Worm (Caenorhabditis elegans) whole organism, young adult: ENCODE measurements around the gene dmd-7.

Experiments
- B0019.2 ChIP-seq: fragments of 200-800 bp; sonication (Bioruptor generic); conservative IDR thresholded peaks from 2 replicates; pipeline ENCODE4 v1.3.6; 2022; ENCODE audit warnings: missing genetic modification reagents, missing genetic modification characterization, missing compliant biosample characterization
- C17E4.6 ChIP-seq: fragments of 200-800 bp; sonication (Bioruptor generic); IDR thresholded peaks from 2 replicates; pipeline ENCODE4 v1.3.6; 2022; ENCODE audit warnings: missing genetic modification reagents, missing genetic modification characterization, missing compliant biosample characterization
- F33H1.4 ChIP-seq: fragments of 200-800 bp; sonication (Bioruptor generic); IDR thresholded peaks from 2 replicates; pipeline ENCODE4 v1.3.6; 2022; ENCODE audit warnings: missing genetic modification reagents, missing genetic modification characterization, missing compliant biosample characterization
- F37B4.10 ChIP-seq: fragments of 200-800 bp; sonication (Bioruptor generic); IDR thresholded peaks from 2 replicates; pipeline ENCODE4 v1.3.6; 2022; ENCODE audit warnings: missing genetic modification characterization, missing compliant biosample characterization
- K12H6.12 ChIP-seq: fragments of 200-800 bp; sonication (Bioruptor generic); optimal IDR thresholded peaks from 2 replicates; lab custom pipeline; 2018; ENCODE audit warnings: mild to moderate bottlenecking, missing genetic modification characterization, missing compliant biosample characterization
- Y53G8AR.9 ChIP-seq: fragments of 200-800 bp; sonication (Bioruptor generic); conservative IDR thresholded peaks from 2 replicates; pipeline ENCODE4 v1.3.6; 2022; ENCODE audit warnings: missing genetic modification reagents, missing genetic modification characterization, missing compliant biosample characterization
- Y56A3A.18 ChIP-seq: fragments of 200-800 bp; sonication (Bioruptor generic); IDR thresholded peaks from 2 replicates; pipeline ENCODE4 v1.3.6; 2022; ENCODE audit warnings: missing genetic modification reagents, missing genetic modification characterization, missing compliant biosample characterization
- Y79H2A.3 ChIP-seq: fragments of 200-800 bp; sonication (Bioruptor generic); conservative IDR thresholded peaks from 2 replicates; pipeline ENCODE4 v1.3.6; 2022; ENCODE audit warnings: missing genetic modification reagents, missing genetic modification characterization, missing compliant biosample characterization
- aptf-3 ChIP-seq: fragments of 200-800 bp; sonication (Bioruptor generic); IDR thresholded peaks from 2 replicates; pipeline ENCODE4 v1.3.6; 2022; ENCODE audit warnings: missing genetic modification characterization, missing compliant biosample characterization
- athp-1 ChIP-seq: sonication (generic microtip); optimal IDR thresholded peaks from 2 replicates; lab custom pipeline; 2017; ENCODE audit warnings: mild to moderate bottlenecking, missing genetic modification characterization, missing compliant biosample characterization
- attf-3 ChIP-seq: fragments of 200-800 bp; sonication (Bioruptor generic); conservative IDR thresholded peaks from 2 replicates; pipeline ENCODE4 v1.3.6; 2022; ENCODE audit warnings: missing genetic modification reagents, missing genetic modification characterization, missing compliant biosample characterization
- bed-1 ChIP-seq: fragments of 200-800 bp; sonication (Bioruptor generic); IDR thresholded peaks from 2 replicates; pipeline ENCODE4 v1.3.6; 2022; ENCODE audit warnings: missing genetic modification reagents, missing genetic modification characterization, missing compliant biosample characterization
- bed-2 ChIP-seq: fragments of 200-800 bp; sonication (Bioruptor generic); IDR thresholded peaks from 2 replicates; pipeline ENCODE4 v1.3.6; 2022; ENCODE audit warnings: missing genetic modification reagents, missing genetic modification characterization, missing compliant biosample characterization
- cebp-1 ChIP-seq, 2 experiments: fragments of 200-800 bp in 1 of 2; sonication (Bioruptor generic) in 1 of 2; sonication (generic microtip) in 1 of 2; IDR thresholded peaks in 1 of 2; optimal IDR thresholded peaks in 1 of 2; 2 replicates each; pipeline versions ENCODE4 v1.3.6 to Lab custom; 2017 to 2022; ENCODE audit warnings: missing compliant biosample characterization in 2 of 2, missing genetic modification characterization in 2 of 2, mild to moderate bottlenecking in 1 of 2, missing genetic modification reagents in 1 of 2, moderate library complexity in 1 of 2
- ceh-40 ChIP-seq: fragments of 200-800 bp; sonication (Bioruptor generic); IDR thresholded peaks from 2 replicates; pipeline ENCODE4 v1.3.6; 2022; ENCODE audit warnings: missing genetic modification characterization, missing compliant biosample characterization
- chd-7 ChIP-seq: sonication (generic microtip); optimal IDR thresholded peaks from 2 replicates; lab custom pipeline; 2016; ENCODE audit warnings: mild to moderate bottlenecking, missing genetic modification characterization, moderate library complexity, missing compliant biosample characterization
- die-1 ChIP-seq: sonication (generic microtip); optimal IDR thresholded peaks from 2 replicates; lab custom pipeline; 2016; ENCODE audit warnings: missing genotype, mild to moderate bottlenecking, missing genetic modification characterization, missing compliant biosample characterization
- dox-1 ChIP-seq: fragments of 200-800 bp; sonication (Bioruptor generic); IDR thresholded peaks from 2 replicates; pipeline ENCODE4 v1.3.6; 2022; ENCODE audit warnings: missing genetic modification reagents, missing genetic modification characterization, missing compliant biosample characterization
- ets-4 ChIP-seq: fragments of 200-800 bp; sonication (Bioruptor generic); optimal IDR thresholded peaks from 2 replicates; lab custom pipeline; 2018; ENCODE audit warnings: mild to moderate bottlenecking, missing genetic modification characterization, missing compliant biosample characterization
- gei-17 ChIP-seq: fragments of 200-800 bp; sonication (Bioruptor generic); optimal IDR thresholded peaks from 2 replicates; lab custom pipeline; 2018; ENCODE audit warnings: mild to moderate bottlenecking, missing genetic modification characterization, missing compliant biosample characterization
- him-1 ChIP-seq: sonication (generic microtip); optimal IDR thresholded peaks from 2 replicates; lab custom pipeline; 2016; ENCODE audit warnings: missing genotype, missing genetic modification reagents, missing genetic modification characterization, missing compliant biosample characterization
- lag-1 ChIP-seq: fragments of 200-800 bp; sonication (Bioruptor generic); IDR thresholded peaks from 2 replicates; pipeline ENCODE4 v1.3.6; 2022; ENCODE audit warnings: missing genetic modification reagents, missing genetic modification characterization, missing compliant biosample characterization
- let-607 ChIP-seq, 2 experiments: fragments of 200-800 bp in 1 of 2; sonication (Bioruptor generic) in 1 of 2; sonication (generic microtip) in 1 of 2; optimal IDR thresholded peaks; 2 replicates each; lab custom pipeline; 2016 to 2018; ENCODE audit warnings: mild to moderate bottlenecking in 2 of 2, missing compliant biosample characterization in 2 of 2, missing genetic modification characterization in 2 of 2, moderate library complexity in 2 of 2, missing genotype in 1 of 2
- lin-26 ChIP-seq: fragments of 200-800 bp; sonication (Bioruptor generic); IDR thresholded peaks from 2 replicates; pipeline ENCODE4 v1.3.6; 2022; ENCODE audit warnings: missing genetic modification reagents, missing genetic modification characterization, missing compliant biosample characterization
- lin-40 ChIP-seq: sonication (generic microtip); optimal IDR thresholded peaks from 2 replicates; lab custom pipeline; 2016; ENCODE audit warnings: missing genetic modification characterization, mild to moderate bottlenecking, missing compliant biosample characterization, missing genotype, missing genetic modification reagents
- madf-6 ChIP-seq: fragments of 200-800 bp; sonication (Bioruptor generic); IDR thresholded peaks from 2 replicates; pipeline ENCODE4 v1.3.6; 2022; ENCODE audit warnings: missing genetic modification reagents, missing genetic modification characterization, missing compliant biosample characterization
- nfya-1 ChIP-seq: sonication (generic microtip); optimal IDR thresholded peaks from 2 replicates; lab custom pipeline; 2017; ENCODE audit warnings: antibody characterized with exemption, missing compliant biosample characterization, missing genetic modification characterization, borderline replicate concordance; ENCODE audit not compliant: insufficient read depth
- nfya-2 ChIP-seq: fragments of 200-800 bp; sonication (Bioruptor generic); IDR thresholded peaks from 2 replicates; pipeline ENCODE4 v1.3.6; 2022; ENCODE audit warnings: missing genetic modification reagents, missing genetic modification characterization, missing compliant biosample characterization
- nfyb-1 ChIP-seq: fragments of 200-800 bp; sonication (Bioruptor generic); IDR thresholded peaks from 2 replicates; pipeline ENCODE4 v1.3.6; 2022; ENCODE audit warnings: missing genetic modification reagents, missing genetic modification characterization, missing compliant biosample characterization
- rcor-1 ChIP-seq: fragments of 200-800 bp; sonication (Bioruptor generic); IDR thresholded peaks from 2 replicates; pipeline ENCODE4 v1.3.6; 2022; ENCODE audit warnings: missing genetic modification reagents, missing genetic modification characterization, missing compliant biosample characterization
- repo-1 ChIP-seq: sonication (generic microtip); optimal IDR thresholded peaks from 2 replicates; lab custom pipeline; 2017; ENCODE audit warnings: mild to moderate bottlenecking, missing genetic modification characterization, missing compliant biosample characterization
- rpc-1 ChIP-seq, 2 experiments: fragments of 150-350 bp in 1 of 2; sonication (generic microtip) in 1 of 2; optimal IDR thresholded peaks; 2 replicates each; lab custom pipeline; 2014 to 2018; ENCODE audit warnings: missing biosample characterization in 1 of 2, missing genetic modification characterization in 1 of 2, missing genetic modification reagents in 1 of 2, missing genotype in 1 of 2
- somi-1 ChIP-seq: fragments of 200-800 bp; sonication (Bioruptor generic); optimal IDR thresholded peaks from 2 replicates; lab custom pipeline; 2018; ENCODE audit warnings: mild to moderate bottlenecking, missing genetic modification characterization, missing compliant biosample characterization
- sptf-2 ChIP-seq: fragments of 200-800 bp; sonication (Bioruptor generic); optimal IDR thresholded peaks from 2 replicates; lab custom pipeline; 2018; ENCODE audit warnings: mild to moderate bottlenecking, missing genetic modification characterization, missing compliant biosample characterization
- tbx-9 ChIP-seq: sonication (generic microtip); optimal IDR thresholded peaks from 2 replicates; lab custom pipeline; 2016; ENCODE audit warnings: borderline replicate concordance, missing genetic modification characterization, inconsistent platforms, missing compliant biosample characterization
- tlf-1 ChIP-seq: fragments of 200-800 bp; sonication (Bioruptor generic); optimal IDR thresholded peaks from 2 replicates; lab custom pipeline; 2018; ENCODE audit warnings: mild to moderate bottlenecking, missing genetic modification characterization, missing compliant biosample characterization
- unc-62 ChIP-seq: fragments of 150-350 bp; optimal IDR thresholded peaks from 2 replicates; lab custom pipeline; 2014; ENCODE audit warnings: missing biosample characterization, missing genetic modification reagents, missing genetic modification characterization
- ztf-25 ChIP-seq: fragments of 200-800 bp; sonication (Bioruptor generic); IDR thresholded peaks from 2 replicates; pipeline ENCODE4 v1.3.6; 2022; ENCODE audit warnings: missing genetic modification reagents, missing genetic modification characterization, missing compliant biosample characterization
- ztf-26 ChIP-seq: sonication (generic microtip); optimal IDR thresholded peaks from 2 replicates; lab custom pipeline; 2017; ENCODE audit warnings: missing genetic modification characterization, missing compliant biosample characterization
- ztf-28 ChIP-seq: fragments of 200-800 bp; sonication (Bioruptor generic); IDR thresholded peaks from 2 replicates; pipeline ENCODE4 v1.3.6; 2022; ENCODE audit warnings: missing genetic modification reagents, missing genetic modification characterization, missing compliant biosample characterization
- ztf-6 ChIP-seq: fragments of 200-800 bp; sonication (Bioruptor generic); IDR thresholded peaks from 2 replicates; pipeline ENCODE4 v1.3.6; 2022; ENCODE audit warnings: missing genetic modification reagents, missing genetic modification characterization, missing compliant biosample characterization

Gene dmd-7

ce11 chrV:6230629-6231229 lies 16.0 kb upstream of the dmd-7 start (continued):
- TF ChIP-seq nfya-1 (no peak), nfya-2 (GFP tag; lab: Robert Waterston, UW) (no peak), bed-2 (GFP tag; lab: Robert Waterston, UW) (no peak), ztf-25 (no peak), rcor-1 (GFP tag; lab: Robert Waterston, UW) (no peak), attf-3 (GFP tag; lab: Robert Waterston, UW) (no peak)

DNA sequence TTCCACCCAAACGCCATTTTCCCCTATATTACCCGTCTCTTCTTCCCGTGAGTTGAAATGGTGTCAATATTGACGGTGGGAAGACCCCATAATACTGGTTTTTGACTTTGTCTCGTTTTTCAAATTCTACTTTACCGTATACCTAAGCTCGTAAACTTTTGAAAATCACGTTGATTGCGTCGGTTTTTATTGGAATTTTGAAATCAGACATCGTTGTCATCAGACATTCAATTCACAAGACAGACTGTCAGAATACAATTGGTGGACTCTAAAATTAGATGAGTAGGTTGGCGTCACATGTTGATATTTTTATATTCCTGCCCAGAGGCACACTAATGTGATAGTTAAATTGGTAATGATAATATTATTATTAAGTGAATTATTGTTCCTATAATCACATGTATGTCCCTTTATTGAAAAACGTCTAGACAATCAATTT lies 14.8 kb upstream of the dmd-7 start:
- TF ChIP-seq cebp-1 (GFP tag; IDR thresholded peaks at IDR 0.05; lab: Robert Waterston, UW) (no peak), cebp-1 (tag; optimal IDR thresholded peaks at IDR 0.05; lab: Kevin White, UChicago) (peak; percentile 19), nfyb-1 (no peak), die-1 (tag; lab: Kevin White, UChicago) (no peak), unc-62 (GFP tag; lab: Kevin White, UChicago) (no peak)

DNA sequence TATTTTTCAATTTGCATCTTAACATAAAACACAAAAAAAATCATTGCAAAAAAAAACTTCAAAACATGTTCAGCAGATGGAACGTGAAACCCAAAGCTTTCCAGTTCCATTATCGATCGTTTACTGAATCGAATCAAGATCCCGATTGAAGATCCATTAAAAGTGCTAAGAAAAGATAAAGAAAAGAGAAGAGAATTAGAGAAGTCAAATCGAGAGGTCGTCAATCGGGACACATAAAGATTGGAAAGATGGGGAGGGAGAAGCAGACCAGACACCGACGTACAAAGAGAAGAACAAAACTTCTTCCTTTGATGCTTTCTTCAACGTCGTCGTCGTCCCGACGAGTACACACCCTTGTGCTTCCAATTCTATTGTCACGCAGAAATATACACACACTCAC lies 13.8 kb upstream of the dmd-7 start:
- TF ChIP-seq chd-7 (tag; lab: Kevin White, UChicago) (no peak), Y53G8AR.9 (no peak), ztf-6 (no peak), lin-40 (tag; lab: Kevin White, UChicago) (no peak), F33H1.4 (no peak), lin-26 (GFP tag; lab: Robert Waterston, UW) (no peak), K12H6.12 (tag; lab: Kevin White, UChicago) (no peak), him-1 (tag; lab: Kevin White, UChicago) (no peak), Y56A3A.18 (no peak), rpc-1 (optimal IDR thresholded peaks at IDR 0.05; lab: Kevin White, UChicago) (no peak), rpc-1 (tag; optimal IDR thresholded peaks at IDR 0.05; lab: Kevin White, UChicago) (no peak), Y79H2A.3 (GFP tag; lab: Robert Waterston, UW) (no peak), ets-4 (no peak), tbx-9 (no peak), rcor-1 (GFP tag; lab: Robert Waterston, UW) (no peak), madf-6 (GFP tag; lab: Robert Waterston, UW) (no peak)

- TF ChIP-seq nfya-2 (GFP tag; lab: Robert Waterston, UW) = no peak
- TF ChIP-seq C17E4.6 (GFP tag; lab: Robert Waterston, UW) = no peak
- TF ChIP-seq chd-7 (tag; lab: Kevin White, UChicago) = no peak
- no peak for TF ChIP-seq bed-1 (GFP tag; lab: Robert Waterston, UW)
- TF ChIP-seq somi-1 (GFP tag; lab: Kevin White, UChicago) = no peak
Measured at ce11 chrV:6233952-6234351, 12.8 kb upstream of the dmd-7 start.

- TF ChIP-seq nfya-2 (GFP tag; lab: Robert Waterston, UW) (no peak), ztf-28 (GFP tag; lab: Robert Waterston, UW) (no peak), madf-6 (GFP tag; lab: Robert Waterston, UW) (no peak), let-607 (tag; optimal IDR thresholded peaks at IDR 0.05; lab: Kevin White, UChicago) (no peak), lag-1 (GFP tag; lab: Robert Waterston, UW) (no peak), dox-1 (GFP tag; lab: Robert Waterston, UW) (no peak), somi-1 (GFP tag; lab: Kevin White, UChicago) (no peak), ceh-40 (GFP tag; lab: Robert Waterston, UW) (no peak), tlf-1 (GFP tag; lab: Kevin White, UChicago) (no peak), sptf-2 (GFP tag; lab: Kevin White, UChicago) (no peak), athp-1 (tag; lab: Kevin White, UChicago) (no peak), F37B4.10 (GFP tag; lab: Robert Waterston, UW) (no peak), B0019.2 (no peak), repo-1 (tag; lab: Kevin White, UChicago) (no peak), gei-17 (GFP tag; lab: Kevin White, UChicago) (no peak), ztf-26 (tag; lab: Kevin White, UChicago) (no peak), aptf-3 (no peak)
Measured at ce11 chrV:6234876-6235275, 11.9 kb upstream of the dmd-7 start, which contains the start of gene K08B12.3. TSS of gene K08B12.3 (plus strand) at chrV:6235176.
